Fruit fly (Drosophila melanogaster): ENCODE results near the gene Hsc70-4.

The Hsc70-4 gene

DNA sequence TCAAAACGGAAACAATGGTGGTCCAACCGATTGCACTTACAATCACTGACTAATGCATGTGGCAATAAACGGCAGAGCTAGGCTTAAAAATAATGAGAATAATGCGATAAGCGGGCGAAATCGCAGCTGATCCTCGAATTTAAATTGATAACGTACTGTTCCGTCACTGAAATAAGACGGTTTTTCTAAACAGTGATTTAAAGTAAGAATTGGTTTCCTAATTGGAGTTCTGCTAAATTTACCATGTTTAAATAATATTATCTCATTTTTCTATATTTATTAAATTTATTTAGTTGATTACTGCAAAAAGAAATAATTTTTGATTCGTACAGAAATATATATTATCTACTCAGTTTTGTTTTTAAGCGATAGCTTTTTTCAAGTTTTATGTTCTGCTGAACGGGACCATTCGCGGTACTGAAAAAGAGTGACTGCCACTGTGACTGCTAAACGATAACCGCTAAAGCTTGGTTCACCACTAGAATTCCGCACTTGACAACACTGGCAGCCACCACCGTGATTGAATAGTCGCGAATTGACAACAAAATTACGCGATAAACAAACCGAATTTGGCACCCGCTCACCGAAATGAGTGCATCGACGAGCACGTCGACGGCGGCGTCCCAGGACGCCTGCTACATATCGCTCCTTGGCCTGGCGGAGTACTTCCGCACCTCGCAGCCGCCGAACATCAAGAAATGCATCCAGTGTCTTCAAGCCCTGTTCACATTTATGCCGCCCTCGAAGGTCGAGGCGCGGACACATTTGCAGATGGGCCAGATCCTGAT lies 33.6 kb upstream of the Hsc70-4 start, which contains the start of the genes Spn88Eb and Mau2 (continued):
- TF ChIP-seq pita (GFP tag; optimal IDR thresholded peaks at IDR 0.05) = no peak
- TF ChIP-seq tx (GFP tag; optimal IDR thresholded peaks at IDR 0.05) = peak; percentile 9
- TF ChIP-seq ara (GFP tag; IDR thresholded peaks at IDR 0.05) = peak; percentile 43; the same call in 1 of the 2 replicates
- peak; percentile 8 for TF ChIP-seq CG12104 (GFP tag; optimal IDR thresholded peaks at IDR 0.05)
- TF ChIP-seq Ravus (GFP tag; IDR thresholded peaks at IDR 0.05) = peak; percentile 32
- TF ChIP-seq Usf (GFP tag; optimal IDR thresholded peaks at IDR 0.05) = no peak
- TF ChIP-seq CG2199 (GFP tag; IDR thresholded peaks at IDR 0.05) = 0 out of 3 replicates have a peak, but pooled peaks have one; percentile 40
- peak; percentile 72 for TF ChIP-seq E2f1 (GFP tag; IDR thresholded peaks at IDR 0.05)
- peak; percentile 39 for TF ChIP-seq Ets97D (GFP tag; optimal IDR thresholded peaks at IDR 0.05)
- TF ChIP-seq CG9876 (GFP tag; optimal IDR thresholded peaks at IDR 0.05) = peak; percentile 58
- TF ChIP-seq CG4617 (GFP tag; optimal IDR thresholded peaks at IDR 0.05; ENCODE audit: borderline replicate concordance) = peak; percentile 74
- no peak for TF ChIP-seq unpg (GFP tag; optimal IDR thresholded peaks at IDR 0.05)
- peak; percentile 21 for TF ChIP-seq Bteb2 (GFP tag; optimal IDR thresholded peaks at IDR 0.05)
- TF ChIP-seq pho (GFP tag; optimal IDR thresholded peaks at IDR 0.05) = peak; percentile 63
- TF ChIP-seq CG11723 (GFP tag; optimal IDR thresholded peaks at IDR 0.05) = no peak
- TF ChIP-seq vnd (GFP tag; IDR thresholded peaks at IDR 0.05; ENCODE audit: partially characterized antibody) = peak; percentile 69; the same call in 2 of the 3 replicates
- TF ChIP-seq wdn (GFP tag; IDR thresholded peaks at IDR 0.05) = peak; percentile 76
- TF ChIP-seq amos (GFP tag; IDR thresholded peaks at IDR 0.05; ENCODE audit: partially characterized antibody) = peak; percentile 79
- no peak for TF ChIP-seq Hand (GFP tag; optimal IDR thresholded peaks at IDR 0.05)
- no peak for TF ChIP-seq Hey (tag; optimal IDR thresholded peaks at IDR 0.05)
- peak in 1 of 2 experiments; percentile 48 for TF ChIP-seq crp (GFP tag; optimal IDR thresholded peaks at IDR 0.05)
- peak; percentile 62 for TF ChIP-seq sisA (GFP tag; IDR thresholded peaks at IDR 0.05)
- TF ChIP-seq pnt (GFP tag; optimal IDR thresholded peaks at IDR 0.05) = peak; percentile 9
- TF ChIP-seq CG1647 (GFP tag; optimal IDR thresholded peaks at IDR 0.05) = peak; percentile 66
- no peak for TF ChIP-seq yki (optimal IDR thresholded peaks at IDR 0.05)
- peak; percentile 10 for TF ChIP-seq CG7987 (GFP tag; optimal IDR thresholded peaks at IDR 0.05)
- no peak for TF ChIP-seq org-1 (GFP tag; optimal IDR thresholded peaks at IDR 0.05)
- peak; percentile 67 for TF ChIP-seq H2.0 (GFP tag; IDR thresholded peaks at IDR 0.05)
- TF ChIP-seq CG8290 (GFP tag; optimal IDR thresholded peaks at IDR 0.05) = peak; percentile 55
- TF ChIP-seq CG8290 (tag; optimal IDR thresholded peaks at IDR 0.05) = peak in 1 of 2 experiments; percentile 53
- no peak for TF ChIP-seq aop (GFP tag; IDR thresholded peaks at IDR 0.05)
- peak; percentile 87 for TF ChIP-seq B-H2 (GFP tag; optimal IDR thresholded peaks at IDR 0.05)
- no peak for TF ChIP-seq sd (tag; optimal IDR thresholded peaks at IDR 0.05)
- no peak for TF ChIP-seq salm (tag; optimal IDR thresholded peaks at IDR 0.05)
- peak; percentile 44 for TF ChIP-seq NC2β (GFP tag; optimal IDR thresholded peaks at IDR 0.05)
- peak; percentile 43 for TF ChIP-seq CG4328 (GFP tag; optimal IDR thresholded peaks at IDR 0.05)
- peak; percentile 52 for TF ChIP-seq CG4282 (GFP tag; optimal IDR thresholded peaks at IDR 0.05)
- TF ChIP-seq CG3847 (GFP tag; IDR thresholded peaks at IDR 0.05) = peak; percentile 91
- TF ChIP-seq Abd-B (GFP tag; optimal IDR thresholded peaks at IDR 0.05) = peak; percentile 63
- TF ChIP-seq nerfin-2 (GFP tag; IDR thresholded peaks at IDR 0.05; ENCODE audit: partially characterized antibody) = no peak
- no peak for TF ChIP-seq gcm (GFP tag; optimal IDR thresholded peaks at IDR 0.05)
- TF ChIP-seq ci (GFP tag; IDR thresholded peaks at IDR 0.05) = peak; percentile 73
- TF ChIP-seq ato (GFP tag; IDR thresholded peaks at IDR 0.05; ENCODE audit: partially characterized antibody) = peak; percentile 23; the same call in 1 of the 2 replicates
- TF ChIP-seq CG2129 (GFP tag; IDR thresholded peaks at IDR 0.05; ENCODE audit: partially characterized antibody) = no peak; the same call in 1 of the 2 replicates
- TF ChIP-seq klu (GFP tag; IDR thresholded peaks at IDR 0.05) = peak; percentile 69
- TF ChIP-seq jumu (GFP tag; optimal IDR thresholded peaks at IDR 0.05) = peak; percentile 76
- no peak for TF ChIP-seq Dip2 (GFP tag; IDR thresholded peaks at IDR 0.05)
- peak; percentile 36 for TF ChIP-seq Camta (GFP tag; optimal IDR thresholded peaks at IDR 0.05)
- TF ChIP-seq Doc2 (GFP tag; IDR thresholded peaks at IDR 0.05) = no peak
- peak; percentile 43 for TF ChIP-seq CG3163 (GFP tag; optimal IDR thresholded peaks at IDR 0.05)
